Worm (Caenorhabditis elegans): ENCODE measurements around the gene srap-1.

srap-1 gene

DNA sequence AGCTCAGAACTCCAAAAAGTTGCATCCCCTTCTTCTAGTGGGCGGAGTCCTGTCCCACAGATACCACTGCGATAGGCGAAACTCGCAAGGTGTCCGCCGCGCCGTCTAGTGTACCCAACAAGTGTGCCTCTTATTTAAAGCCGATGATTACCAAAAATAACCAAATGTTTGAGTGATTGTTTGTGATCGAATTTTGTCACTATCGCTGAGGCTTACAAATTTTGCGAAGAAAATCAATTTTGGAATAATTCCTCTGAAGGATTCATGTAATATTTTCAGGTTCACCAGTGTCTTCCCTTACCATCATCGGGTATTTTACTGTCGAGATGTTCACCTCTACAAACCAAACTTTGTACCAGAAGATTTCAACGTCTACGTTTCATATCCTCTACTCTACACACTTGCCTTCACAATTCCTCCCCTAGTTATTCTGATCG is 21.0 kb downstream of the srap-1 start (continued):
- TF ChIP-seq F10B5.3 (tag; optimal IDR thresholded peaks at IDR 0.05) (peak; percentile 76), attf-4 (tag; optimal IDR thresholded peaks at IDR 0.05) (no peak), duxl-1 (tag; optimal IDR thresholded peaks at IDR 0.05; ENCODE audit: poor library complexity) (peak; percentile 84), ceh-28 (tag; optimal IDR thresholded peaks at IDR 0.05) (no peak), ceh-20 (GFP tag; IDR thresholded peaks at IDR 0.05) (0 out of 2 replicates have a peak, but pooled peaks have one; percentile 21), mdl-1 (tag; optimal IDR thresholded peaks at IDR 0.05) (peak in 1 of 2 experiments; percentile 18), nhr-111 (GFP tag; optimal IDR thresholded peaks at IDR 0.05) (no peak), mes-2 (tag; optimal IDR thresholded peaks at IDR 0.05; ENCODE audit: poor library complexity, severe bottlenecking) (peak; percentile 89), ctbp-1 (GFP tag; IDR thresholded peaks at IDR 0.05) (no peak), hlh-30 (tag; optimal IDR thresholded peaks at IDR 0.05; ENCODE audit: insufficient read depth) (peak; percentile 61), ceh-32 (tag; optimal IDR thresholded peaks at IDR 0.05; ENCODE audit: poor library complexity) (no peak), spr-1 (tag; optimal IDR thresholded peaks at IDR 0.05) (peak; percentile 66), zag-1 (tag; optimal IDR thresholded peaks at IDR 0.05) (no peak), nhr-10 (tag; optimal IDR thresholded peaks at IDR 0.05) (no peak), hif-1 (tag; optimal IDR thresholded peaks at IDR 0.05) (no peak), ceh-82 (tag; optimal IDR thresholded peaks at IDR 0.05) (no peak), nhr-77 (tag; optimal IDR thresholded peaks at IDR 0.05) (peak; percentile 47), sdz-12 (GFP tag; optimal IDR thresholded peaks at IDR 0.05) (no peak), hmg-1.1 (GFP tag; IDR thresholded peaks at IDR 0.05) (peak; percentile 83), mep-1 (tag; optimal IDR thresholded peaks at IDR 0.05) (peak; percentile 80), aly-2 (tag; optimal IDR thresholded peaks at IDR 0.05) (no peak), ZK337.2 (GFP tag; IDR thresholded peaks at IDR 0.05) (no peak), ztf-11 (tag; optimal IDR thresholded peaks at IDR 0.05) (no peak), T20F7.1 (GFP tag; optimal IDR thresholded peaks at IDR 0.05) (no peak), php-3 (GFP tag; IDR thresholded peaks at IDR 0.05) (peak; percentile 64; the same call in 1 of the 2 replicates), Y75B8A.6 (GFP tag; IDR thresholded peaks at IDR 0.05) (0 out of 2 replicates have a peak, but pooled peaks have one; percentile 34), skn-1 (tag; optimal IDR thresholded peaks at IDR 0.05) (no peak), lin-39 (tag; optimal IDR thresholded peaks at IDR 0.05) (no peak), unc-39 (tag; optimal IDR thresholded peaks at IDR 0.05) (no peak), dmd-6 (GFP tag; IDR thresholded peaks at IDR 0.05) (peak; percentile 72), nhr-28 (tag; optimal IDR thresholded peaks at IDR 0.05) (peak; percentile 72), saeg-2 (GFP tag; IDR thresholded peaks at IDR 0.05) (peak; percentile 49; the same call in 1 of the 2 replicates), F44E2.7 (GFP tag; IDR thresholded peaks at IDR 0.05) (no peak), cey-2 (tag; optimal IDR thresholded peaks at IDR 0.05; ENCODE audit: borderline replicate concordance, insufficient read depth) (no peak), lir-3 (tag; optimal IDR thresholded peaks at IDR 0.05) (no peak), F26F4.8 (GFP tag; conservative IDR thresholded peaks at IDR 0.05) (no peak), nhr-42 (GFP tag; IDR thresholded peaks at IDR 0.05) (peak; percentile 78; the same call in 1 of the 2 replicates), nhr-6 (tag; optimal IDR thresholded peaks at IDR 0.05) (peak; percentile 71), daf-12 (tag; optimal IDR thresholded peaks at IDR 0.05) (no peak), ceh-62 (tag; optimal IDR thresholded peaks at IDR 0.05) (no peak), ztf-7 (tag; optimal IDR thresholded peaks at IDR 0.05) (peak; percentile 31), nhr-76 (tag; optimal IDR thresholded peaks at IDR 0.05) (no peak), mxl-3 (GFP tag; optimal IDR thresholded peaks at IDR 0.05) (peak; percentile 71), lin-15B (tag; optimal IDR thresholded peaks at IDR 0.05) (no peak), spr-3 (GFP tag; optimal IDR thresholded peaks at IDR 0.05) (peak; percentile 59)
